Fruit fly (Drosophila melanogaster): Measurements from ENCODE around the gene Ugt304A1.

Ugt304A1 gene

dm6 chr3R:11221437-11222230 lies 46.4 kb upstream of the Ugt304A1 start, which contains the start of the genes CG6693 and RpL3 (continued):
- TF ChIP-seq lab (GFP tag; optimal IDR thresholded peaks at IDR 0.05) (peak; percentile 92), slou (GFP tag; optimal IDR thresholded peaks at IDR 0.05) (peak; percentile 56), CG1024 (GFP tag; IDR thresholded peaks at IDR 0.05) (peak; percentile 65), Fer2 (tag; optimal IDR thresholded peaks at IDR 0.05) (peak; percentile 28), abd-A (tag; optimal IDR thresholded peaks at IDR 0.05) (no peak), tll (GFP tag; optimal IDR thresholded peaks at IDR 0.05) (no peak), CG31365 (tag; optimal IDR thresholded peaks at IDR 0.05) (peak; percentile 85), CG12391 (tag; optimal IDR thresholded peaks at IDR 0.05) (peak; percentile 72), Hr51 (GFP tag; optimal IDR thresholded peaks at IDR 0.05) (peak; percentile 68 to 70), grau (tag; optimal IDR thresholded peaks at IDR 0.05) (peak; percentile 77), HHEX (GFP tag; optimal IDR thresholded peaks at IDR 0.05) (peak; percentile 87), CG4404 (GFP tag; IDR thresholded peaks at IDR 0.05) (no peak), Opbp (GFP tag; IDR thresholded peaks at IDR 0.05; ENCODE audit: partially characterized antibody) (0 out of 3 replicates have a peak, but pooled peaks have one; percentile 33), CG9609 (GFP tag; optimal IDR thresholded peaks at IDR 0.05) (peak; percentile 51), ase (GFP tag; IDR thresholded peaks at IDR 0.05) (peak; percentile 43; the same call in 1 of the 3 replicates), slp2 (GFP tag; optimal IDR thresholded peaks at IDR 0.05) (peak; percentile 37), CG6813 (GFP tag; optimal IDR thresholded peaks at IDR 0.05) (peak; percentile 90), CG8281 (tag; optimal IDR thresholded peaks at IDR 0.05) (peak; percentile 30), sens-2 (GFP tag; IDR thresholded peaks at IDR 0.05) (peak; percentile 71), stwl (tag; optimal IDR thresholded peaks at IDR 0.05) (peak; percentile 49), CG10267 (tag; optimal IDR thresholded peaks at IDR 0.05) (peak; percentile 96), CG4617 (GFP tag; optimal IDR thresholded peaks at IDR 0.05; ENCODE audit: borderline replicate concordance) (peak; percentile 50), Pdp1 (GFP tag; optimal IDR thresholded peaks at IDR 0.05) (peak; percentile 50 to 82), da (GFP tag; optimal IDR thresholded peaks at IDR 0.05) (no peak), exex (tag; optimal IDR thresholded peaks at IDR 0.05) (peak; percentile 75), gcm2 (GFP tag; optimal IDR thresholded peaks at IDR 0.05) (peak; percentile 66), jing (GFP tag; optimal IDR thresholded peaks at IDR 0.05) (no peak), Aef1 (GFP tag; IDR thresholded peaks at IDR 0.05) (no peak; the same call in 2 of the 3 replicates), tap (tag; optimal IDR thresholded peaks at IDR 0.05) (peak; percentile 84), CG17829 (tag; optimal IDR thresholded peaks at IDR 0.05) (peak; percentile 71), Vsx1 (GFP tag; optimal IDR thresholded peaks at IDR 0.05) (peak; percentile 77), seq (GFP tag; IDR thresholded peaks at IDR 0.05) (peak; percentile 63; the same call in 1 of the 2 replicates), slbo (GFP tag; IDR thresholded peaks at IDR 0.05) (peak; percentile 59), Dip2 (GFP tag; IDR thresholded peaks at IDR 0.05) (no peak), Dref (GFP tag; IDR thresholded peaks at IDR 0.05) (peak; percentile 44), Awh (GFP tag; IDR thresholded peaks at IDR 0.05) (peak; percentile 84; the same call in 1 of the 2 replicates), aop (GFP tag; IDR thresholded peaks at IDR 0.05) (no peak), CG15269 (tag; optimal IDR thresholded peaks at IDR 0.05) (peak; percentile 82), zfh2 (GFP tag; optimal IDR thresholded peaks at IDR 0.05) (no peak), CG8478 (optimal IDR thresholded peaks at IDR 0.05) (peak; percentile 69), gem (tag; optimal IDR thresholded peaks at IDR 0.05) (peak; percentile 53), gt (GFP tag; IDR thresholded peaks at IDR 0.05) (no peak), CG33557 (GFP tag; optimal IDR thresholded peaks at IDR 0.05) (peak; percentile 45), zen2 (GFP tag; IDR thresholded peaks at IDR 0.05; ENCODE audit: partially characterized antibody) (no peak), tx (GFP tag; optimal IDR thresholded peaks at IDR 0.05) (no peak), bab2 (GFP tag; optimal IDR thresholded peaks at IDR 0.05) (peak; percentile 46), trem (tag; optimal IDR thresholded peaks at IDR 0.05) (peak; percentile 94), pita (GFP tag; optimal IDR thresholded peaks at IDR 0.05) (peak; percentile 87)
